Fruit fly (Drosophila melanogaster) whole organism, prepupa: ENCODE data around the gene kri.
A peak's percentile ranks its signal among the peaks of the same experiment; 100 is the strongest.

Experiments
- Blimp-1 ChIP-seq: fragments of 200-800 bp; sonication (Bioruptor generic); optimal IDR thresholded peaks from 3 replicates; lab custom pipeline; 2017; ENCODE audit warnings: missing biosample characterization, missing genetic modification characterization, mild to moderate bottlenecking, moderate library complexity, missing genetic modification reagents
- CG10631 ChIP-seq: fragments of 200-800 bp; sonication (Bioruptor generic); optimal IDR thresholded peaks from 2 replicates; lab custom pipeline; 2016; ENCODE audit warnings: missing biosample characterization, missing genetic modification characterization
- CG11294 ChIP-seq: fragments of 200-800 bp; sonication (Bioruptor generic); IDR thresholded peaks from 2 replicates; pipeline ENCODE4 v1.3.6; 2022; ENCODE audit warnings: missing biosample characterization, missing genetic modification characterization
- CG11762 ChIP-seq: fragments of 200-800 bp; sonication (Bioruptor generic); optimal IDR thresholded peaks from 3 replicates; lab custom pipeline; 2016; ENCODE audit warnings: missing biosample characterization, missing genetic modification characterization; ENCODE audit not compliant: insufficient read depth
- CG11902 ChIP-seq: fragments of 200-800 bp; sonication (Bioruptor generic); optimal IDR thresholded peaks from 3 replicates; lab custom pipeline; 2016; ENCODE audit warnings: missing biosample characterization, missing genetic modification characterization
- CG15336 ChIP-seq: fragments of 200-800 bp; sonication (Bioruptor generic); IDR thresholded peaks from 2 replicates; pipeline ENCODE4 v1.3.6; 2022; ENCODE audit warnings: missing biosample characterization, missing genetic modification characterization
- CG16779 ChIP-seq: fragments of 200-800 bp; sonication (Bioruptor generic); optimal IDR thresholded peaks from 3 replicates; lab custom pipeline; 2017; ENCODE audit warnings: missing biosample characterization, mild to moderate bottlenecking, missing genetic modification characterization
- CG32006 ChIP-seq: fragments of 200-800 bp; sonication (Bioruptor generic); optimal IDR thresholded peaks from 3 replicates; lab custom pipeline; 2017; ENCODE audit warnings: missing biosample characterization, mild to moderate bottlenecking, missing genetic modification characterization
- CG34406 ChIP-seq: fragments of 200-800 bp; sonication (Bioruptor generic); optimal IDR thresholded peaks from 3 replicates; lab custom pipeline; 2016; ENCODE audit warnings: missing biosample characterization, missing genetic modification characterization
- CG4318 ChIP-seq: fragments of 200-800 bp; sonication (Bioruptor generic); optimal IDR thresholded peaks from 3 replicates; lab custom pipeline; 2017; ENCODE audit warnings: missing biosample characterization, mild to moderate bottlenecking, missing genetic modification characterization
- CG6163 ChIP-seq: fragments of 200-800 bp; sonication (Bioruptor generic); IDR thresholded peaks from 3 replicates; pipeline ENCODE4 v1.3.6; 2022; ENCODE audit warnings: missing biosample characterization, missing genetic modification characterization
- CG6276 ChIP-seq: fragments of 200-800 bp; sonication (Bioruptor generic); optimal IDR thresholded peaks from 2 replicates; lab custom pipeline; 2017; ENCODE audit warnings: missing biosample characterization, mild to moderate bottlenecking, missing genetic modification characterization
- CG6792 ChIP-seq: fragments of 200-800 bp; sonication (Bioruptor generic); optimal IDR thresholded peaks from 3 replicates; lab custom pipeline; 2016; ENCODE audit warnings: missing biosample characterization, missing genetic modification characterization
- CG6808 ChIP-seq: fragments of 200-800 bp; sonication (Bioruptor generic); optimal IDR thresholded peaks from 3 replicates; lab custom pipeline; 2017; ENCODE audit warnings: missing biosample characterization, missing genetic modification characterization, mild to moderate bottlenecking, moderate library complexity, missing genetic modification reagents
- CG6854 ChIP-seq: fragments of 200-800 bp; sonication (Bioruptor generic); optimal IDR thresholded peaks from 2 replicates; lab custom pipeline; 2017; ENCODE audit warnings: missing biosample characterization, mild to moderate bottlenecking, missing genetic modification characterization
- CG8119 ChIP-seq: fragments of 200-800 bp; sonication (Bioruptor generic); IDR thresholded peaks from 3 replicates; pipeline ENCODE4 v1.3.6; 2022; ENCODE audit warnings: missing biosample characterization, missing genetic modification characterization
- CG8319 ChIP-seq: fragments of 200-800 bp; sonication (Bioruptor generic); optimal IDR thresholded peaks from 3 replicates; lab custom pipeline; 2016; ENCODE audit warnings: missing biosample characterization, missing genetic modification characterization
- CG8632 ChIP-seq: fragments of 200-800 bp; sonication (Bioruptor generic); optimal IDR thresholded peaks from 3 replicates; lab custom pipeline; 2016; ENCODE audit warnings: missing biosample characterization, missing genetic modification characterization
- CG9139 ChIP-seq: fragments of 200-800 bp; sonication (Bioruptor generic); optimal IDR thresholded peaks from 3 replicates; lab custom pipeline; 2017; ENCODE audit warnings: missing biosample characterization, mild to moderate bottlenecking, missing genetic modification characterization
- Eip75B ChIP-seq: fragments of 200-800 bp; sonication (Bioruptor generic); optimal IDR thresholded peaks from 3 replicates; lab custom pipeline; 2016; ENCODE audit warnings: missing biosample characterization, missing genetic modification characterization
- Eip78C ChIP-seq: fragments of 200-800 bp; sonication (Bioruptor generic); peaks from one replicate; lab custom pipeline; 2016; ENCODE audit warnings: missing biosample characterization, missing genetic modification characterization
- Eip93F ChIP-seq: fragments of 200-800 bp; sonication (Bioruptor generic); optimal IDR thresholded peaks from 2 replicates; lab custom pipeline; 2016; ENCODE audit warnings: missing biosample characterization, mild to moderate bottlenecking, missing genetic modification characterization
- Hr38 ChIP-seq: sonication (Bioruptor generic); optimal IDR thresholded peaks from 2 replicates; lab custom pipeline; 2016; ENCODE audit warnings: missing biosample characterization, missing genetic modification characterization
- Hr39 ChIP-seq: fragments of 200-800 bp; sonication (Bioruptor generic); optimal IDR thresholded peaks from 2 replicates; lab custom pipeline; 2016; ENCODE audit warnings: missing biosample characterization, missing genetic modification characterization
- Met ChIP-seq: fragments of 200-800 bp; sonication (Bioruptor generic); optimal IDR thresholded peaks from 3 replicates; lab custom pipeline; 2016; ENCODE audit warnings: missing biosample characterization, missing genetic modification characterization
- Smox ChIP-seq: fragments of 200-800 bp; sonication (Bioruptor generic); optimal IDR thresholded peaks from 3 replicates; lab custom pipeline; 2016; ENCODE audit warnings: missing biosample characterization, missing genetic modification characterization
- Sox15 ChIP-seq: fragments of 200-800 bp; sonication (Bioruptor generic); optimal IDR thresholded peaks from 3 replicates; lab custom pipeline; 2016; ENCODE audit warnings: missing biosample characterization, missing genetic modification characterization
- acj6 ChIP-seq: fragments of 200-800 bp; sonication (Bioruptor generic); optimal IDR thresholded peaks from 3 replicates; lab custom pipeline; 2016; ENCODE audit warnings: missing biosample characterization, missing genetic modification characterization
- cyc ChIP-seq: fragments of 200-800 bp; sonication (Bioruptor generic); optimal IDR thresholded peaks from 3 replicates; lab custom pipeline; 2016; ENCODE audit warnings: missing biosample characterization, missing genetic modification characterization
- dac ChIP-seq: fragments of 200-800 bp; sonication (Bioruptor generic); optimal IDR thresholded peaks from 2 replicates; lab custom pipeline; 2017; ENCODE audit warnings: missing biosample characterization, mild to moderate bottlenecking, missing genetic modification characterization
- eg ChIP-seq: fragments of 200-800 bp; sonication (Bioruptor generic); IDR thresholded peaks from 3 replicates; pipeline ENCODE4 v1.3.6; 2022; ENCODE audit warnings: missing biosample characterization, missing genetic modification characterization
- esn ChIP-seq: fragments of 200-800 bp; sonication (Bioruptor generic); optimal IDR thresholded peaks from 2 replicates; lab custom pipeline; 2016; ENCODE audit warnings: missing biosample characterization, mild to moderate bottlenecking, missing genetic modification characterization, moderate library complexity
- fd85E ChIP-seq: fragments of 200-800 bp; sonication (Bioruptor generic); optimal IDR thresholded peaks from 3 replicates; lab custom pipeline; 2016; ENCODE audit warnings: missing biosample characterization, missing genetic modification characterization
- lz ChIP-seq: fragments of 200-800 bp; sonication (Bioruptor generic); optimal IDR thresholded peaks from 3 replicates; lab custom pipeline; 2016; ENCODE audit warnings: missing biosample characterization, missing genetic modification characterization
- salr ChIP-seq, 2 experiments: fragments of 200-800 bp; sonication (Bioruptor generic); optimal IDR thresholded peaks; 3 replicates each; lab custom pipeline; 2016 to 2018; ENCODE audit warnings: missing biosample characterization in 2 of 2, missing genetic modification characterization in 2 of 2, mild to moderate bottlenecking in 1 of 2
- spab ChIP-seq: fragments of 200-800 bp; sonication (Bioruptor generic); optimal IDR thresholded peaks from 2 replicates; lab custom pipeline; 2017; ENCODE audit warnings: missing biosample characterization, mild to moderate bottlenecking, missing genetic modification characterization, missing genetic modification reagents
- ss ChIP-seq, 2 experiments: fragments of 200-800 bp; sonication (Bioruptor generic); optimal IDR thresholded peaks; 2 replicates in 1 of 2; 3 replicates in 1 of 2; lab custom pipeline; 2017 to 2018; ENCODE audit warnings: mild to moderate bottlenecking in 2 of 2, missing biosample characterization in 2 of 2, missing genetic modification characterization in 2 of 2, moderate library complexity in 1 of 2
- topi ChIP-seq: fragments of 200-800 bp; sonication (Bioruptor generic); optimal IDR thresholded peaks from 3 replicates; lab custom pipeline; 2016; ENCODE audit warnings: missing biosample characterization, missing genetic modification characterization

Gene kri

dm6 chr3L:5789663-5790062 lies 21.1 kb upstream of the kri start (continued):
- TF ChIP-seq Eip93F (GFP tag; lab: Kevin White, UChicago): no peak
- TF ChIP-seq CG6792: no peak
- TF ChIP-seq CG6276 (GFP tag; lab: Kevin White, UChicago): no peak
- no peak for TF ChIP-seq Met (GFP tag; lab: Kevin White, UChicago)
- TF ChIP-seq topi (GFP tag; lab: Kevin White, UChicago): peak; percentile 36
- no peak for TF ChIP-seq CG10631 (GFP tag; lab: Kevin White, UChicago)
- TF ChIP-seq ss (GFP tag; optimal IDR thresholded peaks at IDR 0.05; lab: Kevin White, UChicago): no peak
- TF ChIP-seq Hr38: no peak
- no peak for TF ChIP-seq CG6808 (GFP tag; lab: Kevin White, UChicago)
- no peak for TF ChIP-seq CG16779 (tag; lab: Kevin White, UChicago)
- TF ChIP-seq CG8319 (GFP tag; lab: Kevin White, UChicago): no peak
- TF ChIP-seq CG11902: no peak
- no peak for TF ChIP-seq CG11294 (GFP tag; lab: Robert Waterston, UW)
- TF ChIP-seq esn (GFP tag; lab: Kevin White, UChicago): peak; percentile 60
- TF ChIP-seq fd85E (GFP tag; lab: Kevin White, UChicago): no peak
- TF ChIP-seq CG6854 (GFP tag; lab: Kevin White, UChicago): no peak
- no peak for TF ChIP-seq eg
- TF ChIP-seq salr (GFP tag; optimal IDR thresholded peaks at IDR 0.05; lab: Kevin White, UChicago): no peak
- peak; percentile 37 for TF ChIP-seq cyc (GFP tag; lab: Kevin White, UChicago)
- no peak for TF ChIP-seq dac (GFP tag; lab: Kevin White, UChicago)
- no peak for TF ChIP-seq CG11762
- no peak for TF ChIP-seq spab (GFP tag; lab: Kevin White, UChicago)
- no peak for TF ChIP-seq CG34406 (GFP tag; lab: Kevin White, UChicago)
- no peak for TF ChIP-seq Smox
- TF ChIP-seq acj6: no peak
- no peak for TF ChIP-seq Sox15 (GFP tag; lab: Kevin White, UChicago)
- no peak for TF ChIP-seq CG32006 (GFP tag; lab: Kevin White, UChicago)
- TF ChIP-seq Eip75B (GFP tag; lab: Kevin White, UChicago): no peak
- no peak for TF ChIP-seq Blimp-1 (GFP tag; lab: Kevin White, UChicago)
- peak; percentile 24 for TF ChIP-seq CG8632 (GFP tag; lab: Kevin White, UChicago)

DNA sequence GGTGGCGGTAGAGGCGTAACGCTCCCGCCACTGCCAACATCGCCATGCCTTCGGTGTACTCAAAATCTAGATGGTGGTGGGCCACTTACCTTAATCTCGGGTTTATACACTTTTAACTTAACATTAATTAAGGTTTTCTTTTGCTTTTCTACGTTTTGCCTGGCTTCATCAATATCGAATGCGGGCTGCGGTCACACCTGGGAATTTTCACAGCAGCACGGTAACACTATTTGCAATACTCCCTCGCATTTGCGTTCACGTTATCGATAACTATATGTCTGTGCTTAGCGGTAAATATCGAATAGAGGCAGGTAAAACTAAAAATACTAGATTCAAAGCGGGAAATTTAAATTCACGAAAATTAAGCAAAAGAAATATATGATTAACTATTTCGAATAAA lies 16.8 kb upstream of the kri start, which contains the start of gene Bre1:
TSS of gene Bre1 (minus strand) at position 226 of the 400 bp plus-strand sequence.
- no peak for TF ChIP-seq Eip78C (GFP tag; lab: Kevin White, UChicago)

DNA sequence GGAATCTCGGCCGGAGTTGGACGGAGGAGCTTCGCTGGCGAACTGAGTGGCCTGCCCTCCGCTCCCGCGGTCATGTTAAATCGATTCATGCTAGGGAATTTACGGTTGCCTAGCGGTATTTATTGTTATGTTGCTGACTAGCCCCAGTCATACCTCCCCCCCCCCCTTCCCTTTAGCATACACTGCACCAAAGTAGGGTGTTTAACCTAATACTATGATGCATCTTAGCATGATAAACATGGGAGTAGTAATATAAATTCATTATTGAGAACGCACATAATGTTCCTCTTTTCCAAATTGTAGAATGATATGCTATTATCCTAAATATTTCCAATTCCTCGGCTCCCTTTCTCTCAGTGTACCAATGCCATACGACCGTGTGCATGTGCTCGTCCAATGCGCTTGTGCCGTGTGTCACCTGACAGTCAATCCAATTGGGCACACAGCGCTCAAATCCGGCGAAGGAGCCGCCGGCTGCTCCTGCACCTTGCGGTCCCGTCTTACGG lies 14.2 kb upstream of the kri start, which contains the start of gene Tektin-C:
TSS of gene Tektin-C (minus strand) at position 51 of the 506 bp plus-strand sequence.
- TF ChIP-seq CG6854 (GFP tag; lab: Kevin White, UChicago): no peak
- TF ChIP-seq Hr38: no peak
- no peak for TF ChIP-seq CG9139 (GFP tag; lab: Kevin White, UChicago)
- TF ChIP-seq esn (GFP tag; lab: Kevin White, UChicago): no peak
- no peak for TF ChIP-seq topi (GFP tag; lab: Kevin White, UChicago)
- no peak for TF ChIP-seq CG11902
- no peak for TF ChIP-seq Smox
- no peak for TF ChIP-seq ss (GFP tag; optimal IDR thresholded peaks at IDR 0.05; lab: Kevin White, UChicago)
- TF ChIP-seq Hr39 (GFP tag; lab: Kevin White, UChicago): no peak
- TF ChIP-seq Eip78C (GFP tag; lab: Kevin White, UChicago): peak; percentile 52
- TF ChIP-seq eg: 0 out of 3 replicates have a peak, but pooled peaks have one; percentile 41
- peak; percentile 24; the same call in 1 of the 3 replicates for TF ChIP-seq CG6163 (GFP tag; lab: Robert Waterston, UW)
- no peak for TF ChIP-seq Eip75B (GFP tag; lab: Kevin White, UChicago)
- no peak for TF ChIP-seq Blimp-1 (GFP tag; lab: Kevin White, UChicago)
- no peak for TF ChIP-seq CG4318 (GFP tag; lab: Kevin White, UChicago)
- peak; percentile 32; the same call in 1 of the 2 replicates for TF ChIP-seq CG15336 (GFP tag; lab: Robert Waterston, UW)
- no peak for TF ChIP-seq lz (GFP tag; lab: Kevin White, UChicago)
- no peak for TF ChIP-seq CG8119 (GFP tag; lab: Robert Waterston, UW)
- TF ChIP-seq, all 60 proteins: peak for 4
